Fruit fly (Drosophila melanogaster) S2 (cell line): Measurements from ENCODE around the gene Acp76A.

ENCODE experiments used
- CG8478 ChIP-seq: fragments of >200 bp; optimal IDR thresholded peaks from 2 replicates; lab custom pipeline; 2018
- CTCF ChIP-seq, 2 experiments: fragments of >200 bp; optimal IDR thresholded peaks; 2 replicates each; lab custom pipeline; 2018

- TF ChIP-seq CG8478 (lab: Kevin White, UChicago), result no peak
- no peak for TF ChIP-seq CTCF (optimal IDR thresholded peaks at IDR 0.05; lab: Kevin White, UChicago)
Measured at dm6 chr3L:19100188-19100587, 48.4 kb upstream of the Acp76A start, which contains the start of gene Gem2.
